Worm (Caenorhabditis elegans) whole organism, mixed stage, embryonic: Measurements from ENCODE around the gene R13A5.7.
A peak's percentile ranks its signal among the peaks of the same experiment; 100 is the strongest.

Experiments used
- M03D4.4 ChIP-seq: sonication (generic microtip); optimal IDR thresholded peaks from 2 replicates; lab custom pipeline; 2017; ENCODE audit warnings: mild to moderate bottlenecking, missing genetic modification characterization, missing compliant biosample characterization
- bed-3 ChIP-seq: fragments of 200-800 bp; sonication (Bioruptor generic); optimal IDR thresholded peaks from 3 replicates; lab custom pipeline; 2018; ENCODE audit warnings: mild to moderate bottlenecking, missing genetic modification characterization, moderate library complexity, missing compliant biosample characterization
- blmp-1 ChIP-seq: fragments of 150-350 bp; optimal IDR thresholded peaks from 2 replicates; lab custom pipeline; 2014; ENCODE audit warnings: missing biosample characterization, missing genetic modification characterization
- ceh-39 ChIP-seq: fragments of 150-350 bp; optimal IDR thresholded peaks from 2 replicates; lab custom pipeline; 2014; ENCODE audit warnings: missing biosample characterization, missing genetic modification characterization
- ceh-43 ChIP-seq: fragments of 200-800 bp; sonication (Bioruptor generic); optimal IDR thresholded peaks from 2 replicates; lab custom pipeline; 2018; ENCODE audit warnings: mild to moderate bottlenecking, missing genetic modification characterization, moderate library complexity, missing compliant biosample characterization
- ceh-83 ChIP-seq: fragments of 200-800 bp; sonication (Bioruptor generic); optimal IDR thresholded peaks from 2 replicates; lab custom pipeline; 2018; ENCODE audit warnings: mild to moderate bottlenecking, missing genetic modification characterization, missing compliant biosample characterization
- cnd-1 ChIP-seq: fragments of 200-800 bp; sonication (Bioruptor generic); optimal IDR thresholded peaks from 2 replicates; lab custom pipeline; 2018; ENCODE audit warnings: mild to moderate bottlenecking, missing genetic modification characterization, missing compliant biosample characterization
- drap-1 ChIP-seq: fragments of 200-800 bp; sonication (Bioruptor generic); optimal IDR thresholded peaks from 3 replicates; lab custom pipeline; 2018; ENCODE audit warnings: mild to moderate bottlenecking, missing genetic modification characterization, missing compliant biosample characterization
- elt-1 ChIP-seq: sonication (generic microtip); optimal IDR thresholded peaks from 2 replicates; lab custom pipeline; 2017; ENCODE audit warnings: missing genetic modification characterization, mild to moderate bottlenecking, missing compliant biosample characterization, antibody characterized with exemption, moderate library complexity, borderline replicate concordance; ENCODE audit not compliant: insufficient read depth
- elt-3 ChIP-seq: fragments of 150-350 bp; optimal IDR thresholded peaks from 2 replicates; lab custom pipeline; 2014; ENCODE audit warnings: missing biosample characterization, missing genetic modification characterization
- flh-1 ChIP-seq: fragments of 200-800 bp; sonication (Bioruptor generic); optimal IDR thresholded peaks from 2 replicates; lab custom pipeline; 2018; ENCODE audit warnings: mild to moderate bottlenecking, missing genetic modification characterization, moderate library complexity, missing compliant biosample characterization
- ham-2 ChIP-seq: fragments of 200-800 bp; sonication (Bioruptor generic); optimal IDR thresholded peaks from 2 replicates; lab custom pipeline; 2018; ENCODE audit warnings: mild to moderate bottlenecking, missing genetic modification characterization, missing compliant biosample characterization
- hlh-1 ChIP-seq: fragments of 150-350 bp; optimal IDR thresholded peaks from 2 replicates; lab custom pipeline; 2014; ENCODE audit warnings: missing biosample characterization, missing genetic modification reagents, missing genetic modification characterization
- lin-13 ChIP-seq: fragments of 150-350 bp; optimal IDR thresholded peaks from 2 replicates; lab custom pipeline; 2014; ENCODE audit warnings: missing biosample characterization, missing genetic modification characterization
- lin-32 ChIP-seq: fragments of 200-800 bp; sonication (Bioruptor generic); optimal IDR thresholded peaks from 2 replicates; lab custom pipeline; 2018; ENCODE audit warnings: mild to moderate bottlenecking, missing genetic modification characterization, missing compliant biosample characterization
- lsy-2 ChIP-seq: fragments of 150-350 bp; optimal IDR thresholded peaks from 2 replicates; lab custom pipeline; 2014; ENCODE audit warnings: missing biosample characterization, missing genetic modification characterization
- mab-5 ChIP-seq: fragments of 150-350 bp; optimal IDR thresholded peaks from 2 replicates; lab custom pipeline; 2014; ENCODE audit warnings: missing biosample characterization, missing genetic modification characterization
- mep-1 ChIP-seq: fragments of 150-350 bp; optimal IDR thresholded peaks from 2 replicates; lab custom pipeline; 2017; ENCODE audit warnings: missing biosample characterization, missing genetic modification reagents, missing genetic modification characterization, inconsistent platforms
- nhr-12 ChIP-seq: fragments of 150-350 bp; optimal IDR thresholded peaks from 2 replicates; lab custom pipeline; 2014; ENCODE audit warnings: missing biosample characterization, missing genetic modification characterization
- nhr-2 ChIP-seq: fragments of 150-350 bp; optimal IDR thresholded peaks from 2 replicates; lab custom pipeline; 2014; ENCODE audit warnings: missing biosample characterization, missing genetic modification characterization
- nhr-237 ChIP-seq: fragments of 150-350 bp; optimal IDR thresholded peaks from 2 replicates; lab custom pipeline; 2014; ENCODE audit warnings: missing biosample characterization, missing genetic modification characterization
- nhr-28 ChIP-seq: fragments of 150-350 bp; optimal IDR thresholded peaks from 2 replicates; lab custom pipeline; 2014; ENCODE audit warnings: missing biosample characterization, missing genetic modification characterization
- nhr-76 ChIP-seq: sonication (generic microtip); optimal IDR thresholded peaks from 2 replicates; lab custom pipeline; 2017; ENCODE audit warnings: missing biosample characterization, missing genetic modification characterization
- sem-2 ChIP-seq: fragments of 200-800 bp; sonication (Bioruptor generic); optimal IDR thresholded peaks from 2 replicates; lab custom pipeline; 2018; ENCODE audit warnings: mild to moderate bottlenecking, missing genetic modification characterization, missing compliant biosample characterization
- sptf-1 ChIP-seq: sonication (generic microtip); optimal IDR thresholded peaks from 2 replicates; lab custom pipeline; 2017; ENCODE audit warnings: mild to moderate bottlenecking, missing genetic modification characterization, moderate library complexity, missing compliant biosample characterization
- unc-120 ChIP-seq: sonication (generic microtip); optimal IDR thresholded peaks from 2 replicates; lab custom pipeline; 2017; ENCODE audit warnings: missing genetic modification characterization, missing compliant biosample characterization; ENCODE audit not compliant: poor library complexity, severe bottlenecking
- unc-39 ChIP-seq: fragments of 150-350 bp; optimal IDR thresholded peaks from 2 replicates; lab custom pipeline; 2014; ENCODE audit warnings: missing biosample characterization, missing genetic modification characterization
- unc-62 ChIP-seq: fragments of 150-350 bp; optimal IDR thresholded peaks from 2 replicates; lab custom pipeline; 2014; ENCODE audit warnings: missing biosample characterization, missing genetic modification reagents, missing genetic modification characterization
- ztf-11 ChIP-seq: fragments of 150-350 bp; optimal IDR thresholded peaks from 2 replicates; lab custom pipeline; 2014; ENCODE audit warnings: missing biosample characterization, missing genetic modification characterization

Gene R13A5.7

ce11 chrIII:7557930-7558470 is 11.9 kb downstream of the R13A5.7 start:
- no peak for TF ChIP-seq blmp-1
- TF ChIP-seq mep-1 = no peak
- TF ChIP-seq hlh-1 (tag; lab: Kevin White, UChicago) = no peak
- no peak for TF ChIP-seq ceh-43
- TF ChIP-seq lin-32 (GFP tag; lab: Kevin White, UChicago) = no peak
- no peak for TF ChIP-seq unc-39
- TF ChIP-seq nhr-237 = no peak
- no peak for TF ChIP-seq ceh-39 (tag; lab: Kevin White, UChicago)
- no peak for TF ChIP-seq sem-2 (GFP tag; lab: Kevin White, UChicago)
- no peak for TF ChIP-seq unc-120 (tag; lab: Kevin White, UChicago)
- no peak for TF ChIP-seq elt-3 (tag; lab: Kevin White, UChicago)
- no peak for TF ChIP-seq M03D4.4 (tag; lab: Kevin White, UChicago)

- TF ChIP-seq nhr-12 = no peak
- no peak for TF ChIP-seq ceh-83 (GFP tag; lab: Kevin White, UChicago)
- no peak for TF ChIP-seq lin-13 (tag; lab: Kevin White, UChicago)
- no peak for TF ChIP-seq drap-1 (GFP tag; lab: Kevin White, UChicago)
- TF ChIP-seq elt-1 (tag; lab: Kevin White, UChicago) = no peak
- no peak for TF ChIP-seq ztf-11 (tag; lab: Kevin White, UChicago)
- TF ChIP-seq cnd-1 (tag; lab: Kevin White, UChicago) = no peak
- TF ChIP-seq bed-3 (GFP tag; lab: Kevin White, UChicago) = no peak
- no peak for TF ChIP-seq blmp-1
- no peak for TF ChIP-seq lin-32 (GFP tag; lab: Kevin White, UChicago)
- TF ChIP-seq elt-3 (tag; lab: Kevin White, UChicago) = no peak
- no peak for TF ChIP-seq M03D4.4 (tag; lab: Kevin White, UChicago)
- TF ChIP-seq mab-5 = no peak
- TF ChIP-seq flh-1 = no peak
- no peak for TF ChIP-seq mep-1
- TF ChIP-seq nhr-2 (tag; lab: Kevin White, UChicago) = no peak
- TF ChIP-seq unc-39 = no peak
These were observed 14.6 kb downstream of the R13A5.7 start, which contains the start of gene ceh-13 for ce11 chrIII:7555360-7555759. TSS of gene ceh-13 (plus strand) at chrIII:7555660.

ce11 chrIII:7554697-7555145 is 15.2 kb downstream of the R13A5.7 start:
- TF ChIP-seq ceh-43 (no peak), unc-120 (tag; lab: Kevin White, UChicago) (peak; percentile 84), M03D4.4 (tag; lab: Kevin White, UChicago) (peak; percentile 11), unc-62 (peak; percentile 99), lsy-2 (peak; percentile 61), mab-5 (peak; percentile 92)
- TF ChIP-seq, all 35 proteins: peak for 5

ce11 chrIII:7553693-7554226 is 16.2 kb downstream of the R13A5.7 start:
- peak; percentile 19 for TF ChIP-seq nhr-2 (tag; lab: Kevin White, UChicago)
- peak; percentile 66 for TF ChIP-seq unc-62
- TF ChIP-seq unc-39 = no peak
- no peak for TF ChIP-seq mep-1
- TF ChIP-seq elt-1 (tag; lab: Kevin White, UChicago) = no peak

- TF ChIP-seq ceh-83 (GFP tag; lab: Kevin White, UChicago) (no peak), nhr-237 (no peak), mab-5 (no peak), drap-1 (GFP tag; lab: Kevin White, UChicago) (no peak), sptf-1 (tag; lab: Kevin White, UChicago) (no peak), nhr-12 (no peak), nhr-28 (no peak), blmp-1 (no peak), ham-2 (GFP tag; lab: Kevin White, UChicago) (no peak), flh-1 (no peak), unc-39 (no peak), cnd-1 (tag; lab: Kevin White, UChicago) (no peak), elt-1 (tag; lab: Kevin White, UChicago) (no peak), lin-32 (GFP tag; lab: Kevin White, UChicago) (no peak), unc-120 (tag; lab: Kevin White, UChicago) (no peak), mep-1 (no peak), M03D4.4 (tag; lab: Kevin White, UChicago) (no peak), nhr-76 (tag; lab: Kevin White, UChicago) (no peak)
These were observed 17.1 kb downstream of the R13A5.7 start for ce11 chrIII:7552859-7553258.
